Worm (Caenorhabditis elegans) whole organism, late embryonic: Measurements from ENCODE around the gene fut-2.

ENCODE experiments used
- F13H6.1 ChIP-seq: sonication (generic microtip); optimal IDR thresholded peaks from 2 replicates; lab custom pipeline; 2016; ENCODE audit warnings: missing genetic modification characterization, missing compliant biosample characterization
- K02D7.2 ChIP-seq: sonication (generic microtip); optimal IDR thresholded peaks from 2 replicates; lab custom pipeline; 2017; ENCODE audit warnings: mild to moderate bottlenecking, missing genetic modification characterization, missing compliant biosample characterization
- K09A11.1 ChIP-seq: sonication (generic microtip); optimal IDR thresholded peaks from 2 replicates; lab custom pipeline; 2017; ENCODE audit warnings: antibody characterized with exemption, mild to moderate bottlenecking, missing genetic modification characterization, missing compliant biosample characterization; ENCODE audit not compliant: insufficient read depth
- T23F11.4 ChIP-seq: fragments of 200-800 bp; sonication (Bioruptor generic); optimal IDR thresholded peaks from 2 replicates; lab custom pipeline; 2018; ENCODE audit warnings: mild to moderate bottlenecking, missing genetic modification characterization, missing compliant biosample characterization
- Y22D7AL.16 ChIP-seq: sonication (generic microtip); optimal IDR thresholded peaks from 2 replicates; lab custom pipeline; 2016; ENCODE audit warnings: missing genetic modification characterization, missing compliant biosample characterization
- ahr-1 ChIP-seq: sonication (generic microtip); optimal IDR thresholded peaks from 2 replicates; lab custom pipeline; 2016; ENCODE audit warnings: missing genetic modification characterization, missing compliant biosample characterization
- ama-1 ChIP-seq: fragments of 150-350 bp; optimal IDR thresholded peaks from 2 replicates; lab custom pipeline; 2014
- ceh-14 ChIP-seq: sonication (generic microtip); optimal IDR thresholded peaks from 2 replicates; lab custom pipeline; 2016; ENCODE audit warnings: missing genotype, missing genetic modification characterization, missing compliant biosample characterization
- ceh-19 ChIP-seq: fragments of 200-800 bp; sonication (Bioruptor generic); optimal IDR thresholded peaks from 2 replicates; lab custom pipeline; 2018; ENCODE audit warnings: mild to moderate bottlenecking, missing genetic modification characterization, missing compliant biosample characterization
- ceh-31 ChIP-seq: sonication (generic microtip); optimal IDR thresholded peaks from 2 replicates; lab custom pipeline; 2016; ENCODE audit warnings: missing genetic modification characterization, missing compliant biosample characterization
- ceh-45 ChIP-seq: fragments of 200-800 bp; sonication (Bioruptor generic); IDR thresholded peaks from 2 replicates; pipeline ENCODE4 v1.3.6; 2022; ENCODE audit warnings: missing genetic modification reagents, missing genetic modification characterization, missing compliant biosample characterization
- ceh-48 ChIP-seq: sonication (generic microtip); optimal IDR thresholded peaks from 2 replicates; lab custom pipeline; 2016; ENCODE audit warnings: missing genetic modification characterization, inconsistent platforms, missing compliant biosample characterization
- ceh-9 ChIP-seq: sonication (generic microtip); optimal IDR thresholded peaks from 2 replicates; lab custom pipeline; 2016; ENCODE audit warnings: mild to moderate bottlenecking, missing genetic modification characterization, inconsistent platforms, missing compliant biosample characterization
- che-1 ChIP-seq: sonication (generic microtip); optimal IDR thresholded peaks from 2 replicates; lab custom pipeline; 2016; ENCODE audit warnings: mild to moderate bottlenecking, missing genetic modification characterization, missing compliant biosample characterization
- dve-1 ChIP-seq: sonication (generic microtip); optimal IDR thresholded peaks from 2 replicates; lab custom pipeline; 2017; ENCODE audit warnings: antibody characterized with exemption, mild to moderate bottlenecking, missing genetic modification characterization, missing compliant biosample characterization
- elt-2 ChIP-seq: sonication (generic microtip); optimal IDR thresholded peaks from 2 replicates; lab custom pipeline; 2016; ENCODE audit warnings: missing genetic modification reagents, missing genetic modification characterization, missing compliant biosample characterization
- elt-4 ChIP-seq: sonication (generic microtip); optimal IDR thresholded peaks from 2 replicates; lab custom pipeline; 2016; ENCODE audit warnings: missing genetic modification characterization, missing compliant biosample characterization
- ets-4 ChIP-seq: sonication (generic microtip); optimal IDR thresholded peaks from 2 replicates; lab custom pipeline; 2016; ENCODE audit warnings: missing genetic modification characterization, missing compliant biosample characterization
- fkh-10 ChIP-seq: fragments of 150-350 bp; optimal IDR thresholded peaks from 2 replicates; lab custom pipeline; 2014; ENCODE audit warnings: missing biosample characterization, missing genetic modification reagents, missing genetic modification characterization
- hlh-13 ChIP-seq: fragments of 200-800 bp; sonication (Bioruptor generic); optimal IDR thresholded peaks from 2 replicates; lab custom pipeline; 2018; ENCODE audit warnings: mild to moderate bottlenecking, missing genetic modification characterization, missing compliant biosample characterization
- hlh-6 ChIP-seq: sonication (generic microtip); optimal IDR thresholded peaks from 2 replicates; lab custom pipeline; 2016; ENCODE audit warnings: missing genotype, missing genetic modification characterization, missing compliant biosample characterization
- hlh-8 ChIP-seq: sonication (generic microtip); optimal IDR thresholded peaks from 2 replicates; lab custom pipeline; 2016; ENCODE audit warnings: missing genotype, missing genetic modification characterization, missing compliant biosample characterization
- madf-2 ChIP-seq: sonication (generic microtip); optimal IDR thresholded peaks from 2 replicates; lab custom pipeline; 2017; ENCODE audit warnings: missing genetic modification characterization, missing compliant biosample characterization
- mec-3 ChIP-seq: sonication (generic microtip); optimal IDR thresholded peaks from 2 replicates; lab custom pipeline; 2016; ENCODE audit warnings: borderline replicate concordance, missing genetic modification characterization, missing compliant biosample characterization
- nhr-11 ChIP-seq: fragments of 150-350 bp; optimal IDR thresholded peaks from 2 replicates; lab custom pipeline; 2014; ENCODE audit warnings: missing biosample characterization, missing genetic modification characterization
- nhr-232 ChIP-seq: sonication (generic microtip); optimal IDR thresholded peaks from 2 replicates; lab custom pipeline; 2016; ENCODE audit warnings: missing genetic modification characterization, missing compliant biosample characterization
- pat-9 ChIP-seq: fragments of 200-800 bp; sonication (Bioruptor generic); optimal IDR thresholded peaks from 2 replicates; lab custom pipeline; 2018; ENCODE audit warnings: mild to moderate bottlenecking, missing genetic modification characterization, moderate library complexity, missing compliant biosample characterization
- pha-2 ChIP-seq: sonication (generic microtip); optimal IDR thresholded peaks from 2 replicates; lab custom pipeline; 2017; ENCODE audit warnings: mild to moderate bottlenecking, missing genetic modification characterization, missing compliant biosample characterization
- pha-4 ChIP-seq: fragments of 150-350 bp; optimal IDR thresholded peaks from 2 replicates; lab custom pipeline; 2018; ENCODE audit warnings: missing biosample characterization, missing genetic modification reagents, missing genetic modification characterization
- pqm-1 ChIP-seq: sonication (generic microtip); optimal IDR thresholded peaks from 2 replicates; lab custom pipeline; 2016; ENCODE audit warnings: missing genetic modification characterization, missing compliant biosample characterization
- pros-1 ChIP-seq: fragments of 150-350 bp; optimal IDR thresholded peaks from 2 replicates; lab custom pipeline; 2014; ENCODE audit warnings: missing biosample characterization, missing genetic modification reagents, missing genetic modification characterization
- ref-2 ChIP-seq: sonication (generic microtip); optimal IDR thresholded peaks from 2 replicates; lab custom pipeline; 2016; ENCODE audit warnings: missing genetic modification characterization, missing compliant biosample characterization
- sox-2 ChIP-seq: fragments of 200-800 bp; sonication (Bioruptor generic); IDR thresholded peaks from 2 replicates; pipeline ENCODE4 v1.3.6; 2022; ENCODE audit warnings: missing genetic modification reagents, missing genetic modification characterization, missing compliant biosample characterization
- sox-4 ChIP-seq: sonication (generic microtip); optimal IDR thresholded peaks from 2 replicates; lab custom pipeline; 2017; ENCODE audit warnings: mild to moderate bottlenecking, missing genetic modification characterization, inconsistent platforms, missing compliant biosample characterization
- syd-9 ChIP-seq: sonication (generic microtip); optimal IDR thresholded peaks from 2 replicates; lab custom pipeline; 2016; ENCODE audit warnings: mild to moderate bottlenecking, missing genetic modification characterization, moderate library complexity, missing compliant biosample characterization
- tbx-7 ChIP-seq: sonication (generic microtip); optimal IDR thresholded peaks from 2 replicates; lab custom pipeline; 2016; ENCODE audit warnings: missing genotype, missing genetic modification characterization, missing compliant biosample characterization
- unc-3 ChIP-seq, 2 experiments: fragments of 200-800 bp in 1 of 2; sonication (Bioruptor generic) in 1 of 2; sonication (generic microtip) in 1 of 2; conservative IDR thresholded peaks in 1 of 2; optimal IDR thresholded peaks in 1 of 2; 2 replicates each; pipeline versions ENCODE4 v1.3.6 to Lab custom; 2016 to 2022; ENCODE audit warnings: missing compliant biosample characterization in 2 of 2, missing genetic modification characterization in 2 of 2, missing genetic modification reagents in 1 of 2
- unc-42 ChIP-seq: sonication (generic microtip); optimal IDR thresholded peaks from 2 replicates; lab custom pipeline; 2016; ENCODE audit warnings: missing genotype, missing genetic modification characterization, missing compliant biosample characterization
- unc-55 ChIP-seq: sonication (generic microtip); optimal IDR thresholded peaks from 2 replicates; lab custom pipeline; 2017; ENCODE audit warnings: missing biosample characterization, missing genetic modification reagents, missing genetic modification characterization
- unc-86 ChIP-seq: sonication (generic microtip); optimal IDR thresholded peaks from 2 replicates; lab custom pipeline; 2016; ENCODE audit warnings: missing genetic modification characterization, missing compliant biosample characterization
- ztf-16 ChIP-seq: sonication (generic microtip); optimal IDR thresholded peaks from 2 replicates; lab custom pipeline; 2017; ENCODE audit warnings: missing genetic modification characterization, missing compliant biosample characterization

fut-2 gene

ce11 chrV:6611504-6611903, 35.8 kb upstream of the fut-2 start:
- TF ChIP-seq T23F11.4 (no peak), sox-2 (no peak), ceh-19 (no peak), pqm-1 (tag; lab: Kevin White, UChicago) (no peak), ama-1 (no peak), nhr-232 (no peak), elt-4 (tag; lab: Kevin White, UChicago) (no peak), unc-55 (GFP tag; lab: Kevin White, UChicago) (no peak), hlh-8 (no peak), Y22D7AL.16 (tag; lab: Kevin White, UChicago) (no peak), ztf-16 (tag; lab: Kevin White, UChicago) (no peak), ceh-48 (tag; lab: Kevin White, UChicago) (no peak), pros-1 (tag; lab: Kevin White, UChicago) (no peak), sox-4 (tag; lab: Kevin White, UChicago) (no peak), unc-42 (tag; lab: Kevin White, UChicago) (no peak)

ce11 chrV:6611058-6611457, 35.4 kb upstream of the fut-2 start, which contains the start of gene gon-14:
TSS of gene gon-14 (minus strand) at chrV:6611158.
- TF ChIP-seq mec-3 (tag; lab: Kevin White, UChicago) (no peak), pat-9 (no peak), Y22D7AL.16 (tag; lab: Kevin White, UChicago) (no peak), ceh-9 (no peak), elt-2 (tag; lab: Kevin White, UChicago) (no peak), tbx-7 (tag; lab: Kevin White, UChicago) (no peak), K02D7.2 (no peak), sox-2 (no peak), che-1 (no peak), hlh-8 (no peak)

- TF ChIP-seq nhr-11 (tag; lab: Kevin White, UChicago) (no peak), pros-1 (tag; lab: Kevin White, UChicago) (no peak), pha-2 (tag; lab: Kevin White, UChicago) (no peak), K09A11.1 (tag; lab: Kevin White, UChicago) (no peak), ceh-14 (no peak), tbx-7 (tag; lab: Kevin White, UChicago) (no peak), ceh-31 (tag; lab: Kevin White, UChicago) (no peak), madf-2 (no peak), elt-4 (tag; lab: Kevin White, UChicago) (no peak), che-1 (no peak), pha-4 (tag; lab: Kevin White, UChicago) (no peak), unc-3 (GFP tag; conservative IDR thresholded peaks at IDR 0.05; lab: Robert Waterston, UW) (no peak), unc-3 (tag; optimal IDR thresholded peaks at IDR 0.05; lab: Kevin White, UChicago) (no peak), unc-86 (tag; lab: Kevin White, UChicago) (no peak), ceh-45 (no peak), hlh-6 (tag; lab: Kevin White, UChicago) (no peak), sox-4 (tag; lab: Kevin White, UChicago) (no peak), dve-1 (no peak), Y22D7AL.16 (tag; lab: Kevin White, UChicago) (no peak), ref-2 (tag; lab: Kevin White, UChicago) (no peak)
- TF ChIP-seq, all 69 proteins: peak for 0
Measured at ce11 chrV:6606197-6606596, 30.5 kb upstream of the fut-2 start.

ce11 chrV:6605275-6605674, 29.6 kb upstream of the fut-2 start, which contains the start of gene ZK1055.7:
TSS of gene ZK1055.7 (minus strand) at chrV:6605375.
- TF ChIP-seq ceh-19 (no peak), syd-9 (no peak), ceh-14 (no peak), hlh-6 (tag; lab: Kevin White, UChicago) (no peak), fkh-10 (no peak), ahr-1 (no peak), hlh-13 (GFP tag; lab: Kevin White, UChicago) (no peak), pros-1 (tag; lab: Kevin White, UChicago) (no peak), ets-4 (tag; lab: Kevin White, UChicago) (no peak), F13H6.1 (tag; lab: Kevin White, UChicago) (no peak)
- TF ChIP-seq, all 69 proteins: peak for 0
